Worm (Caenorhabditis elegans) whole organism, L2 larva: ENCODE measurements around the gene T25B2.1.

Experiments used
- F13H6.1 ChIP-seq: sonication (generic microtip); optimal IDR thresholded peaks from 2 replicates; lab custom pipeline; 2016; ENCODE audit warnings: missing genetic modification characterization, missing compliant biosample characterization
- R02D3.7 ChIP-seq: fragments of 150-350 bp; optimal IDR thresholded peaks from 2 replicates; lab custom pipeline; 2014; ENCODE audit warnings: missing biosample characterization, missing genetic modification characterization
- Y55F3AM.14 ChIP-seq: fragments of 200-800 bp; sonication (Bioruptor generic); optimal IDR thresholded peaks from 2 replicates; lab custom pipeline; 2018; ENCODE audit warnings: mild to moderate bottlenecking, missing genetic modification characterization, missing compliant biosample characterization
- ZK546.5 ChIP-seq: sonication (generic microtip); optimal IDR thresholded peaks from 2 replicates; lab custom pipeline; 2017; ENCODE audit warnings: missing biosample characterization, missing genetic modification characterization
- alr-1 ChIP-seq: fragments of 150-350 bp; optimal IDR thresholded peaks from 2 replicates; lab custom pipeline; 2014; ENCODE audit warnings: missing biosample characterization, missing genetic modification characterization
- aly-2 ChIP-seq: fragments of 150-350 bp; optimal IDR thresholded peaks from 2 replicates; lab custom pipeline; 2014; ENCODE audit warnings: missing biosample characterization, missing genetic modification characterization
- ama-1 ChIP-seq: fragments of 150-350 bp; optimal IDR thresholded peaks from 2 replicates; lab custom pipeline; 2018; ENCODE audit warnings: inconsistent platforms
- blmp-1 ChIP-seq: sonication (generic microtip); optimal IDR thresholded peaks from 2 replicates; lab custom pipeline; 2017; ENCODE audit warnings: missing genetic modification characterization, mild to moderate bottlenecking, missing compliant biosample characterization, antibody characterized with exemption, moderate library complexity; ENCODE audit not compliant: insufficient read depth
- ceh-16 ChIP-seq: fragments of 150-350 bp; optimal IDR thresholded peaks from 2 replicates; lab custom pipeline; 2014; ENCODE audit warnings: missing biosample characterization, missing genetic modification characterization
- ceh-82 ChIP-seq: fragments of 150-350 bp; optimal IDR thresholded peaks from 2 replicates; lab custom pipeline; 2014; ENCODE audit warnings: missing biosample characterization, missing genetic modification characterization
- crh-2 ChIP-seq: sonication (generic microtip); optimal IDR thresholded peaks from 2 replicates; lab custom pipeline; 2017; ENCODE audit warnings: missing biosample characterization, missing genetic modification characterization
- dmd-4 ChIP-seq: sonication (generic microtip); optimal IDR thresholded peaks from 2 replicates; lab custom pipeline; 2017; ENCODE audit warnings: missing biosample characterization, missing genetic modification characterization
- egl-27 ChIP-seq: sonication (generic microtip); optimal IDR thresholded peaks from 3 replicates; lab custom pipeline; 2017; ENCODE audit warnings: missing biosample characterization, missing genetic modification reagents, missing genetic modification characterization
- elt-1 ChIP-seq: fragments of 150-350 bp; optimal IDR thresholded peaks from 2 replicates; lab custom pipeline; 2014; ENCODE audit warnings: missing biosample characterization, missing genetic modification characterization
- elt-3 ChIP-seq: sonication (generic microtip); optimal IDR thresholded peaks from 2 replicates; lab custom pipeline; 2017; ENCODE audit warnings: missing biosample characterization, missing genetic modification characterization
- fos-1 ChIP-seq: fragments of 150-350 bp; optimal IDR thresholded peaks from 2 replicates; lab custom pipeline; 2014; ENCODE audit warnings: missing biosample characterization, missing genetic modification characterization
- gmeb-1 ChIP-seq: fragments of 150-350 bp; optimal IDR thresholded peaks from 2 replicates; lab custom pipeline; 2014; ENCODE audit warnings: missing biosample characterization, missing genetic modification characterization
- lin-13 ChIP-seq: fragments of 150-350 bp; optimal IDR thresholded peaks from 2 replicates; lab custom pipeline; 2014; ENCODE audit warnings: missing biosample characterization, missing genetic modification reagents, missing genetic modification characterization
- lin-39 ChIP-seq: fragments of 150-350 bp; optimal IDR thresholded peaks from 2 replicates; lab custom pipeline; 2014; ENCODE audit warnings: missing biosample characterization, missing genetic modification reagents, missing genetic modification characterization
- lsy-2 ChIP-seq, 2 experiments: fragments of 150-350 bp in 1 of 2; sonication (generic microtip) in 1 of 2; optimal IDR thresholded peaks; 2 replicates each; lab custom pipeline; 2014 to 2017; ENCODE audit warnings: missing biosample characterization in 2 of 2, missing genetic modification characterization in 2 of 2
- mab-5 ChIP-seq: fragments of 150-350 bp; optimal IDR thresholded peaks from 2 replicates; lab custom pipeline; 2014; ENCODE audit warnings: missing biosample characterization, missing genetic modification characterization
- mbf-1 ChIP-seq: sonication (generic microtip); optimal IDR thresholded peaks from 2 replicates; lab custom pipeline; 2017; ENCODE audit warnings: missing biosample characterization, missing genetic modification characterization
- mdl-1 ChIP-seq, 2 experiments: fragments of 150-350 bp in 1 of 2; sonication (generic microtip) in 1 of 2; optimal IDR thresholded peaks; 2 replicates each; lab custom pipeline; 2017; ENCODE audit warnings: missing biosample characterization in 2 of 2, missing genetic modification characterization in 2 of 2
- nhr-11 ChIP-seq: fragments of 150-350 bp; optimal IDR thresholded peaks from 2 replicates; lab custom pipeline; 2014; ENCODE audit warnings: missing biosample characterization, missing genetic modification characterization
- nhr-12 ChIP-seq: fragments of 150-350 bp; optimal IDR thresholded peaks from 2 replicates; lab custom pipeline; 2014; ENCODE audit warnings: missing biosample characterization, missing genetic modification characterization
- nhr-129 ChIP-seq: fragments of 150-350 bp; optimal IDR thresholded peaks from 2 replicates; lab custom pipeline; 2014; ENCODE audit warnings: missing biosample characterization, missing genetic modification characterization
- nhr-23 ChIP-seq: fragments of 150-350 bp; optimal IDR thresholded peaks from 2 replicates; lab custom pipeline; 2014; ENCODE audit warnings: missing biosample characterization, missing genetic modification reagents, missing genetic modification characterization
- nhr-25 ChIP-seq: fragments of 150-350 bp; sonication (generic microtip); optimal IDR thresholded peaks from 3 replicates; lab custom pipeline; 2014; ENCODE audit warnings: missing biosample characterization, missing genetic modification characterization
- nhr-6 ChIP-seq: fragments of 150-350 bp; optimal IDR thresholded peaks from 2 replicates; lab custom pipeline; 2014; ENCODE audit warnings: missing biosample characterization, missing genetic modification characterization
- nhr-77 ChIP-seq: fragments of 150-350 bp; optimal IDR thresholded peaks from 2 replicates; lab custom pipeline; 2014; ENCODE audit warnings: missing biosample characterization, missing genetic modification characterization
- sem-4 ChIP-seq: fragments of 150-350 bp; optimal IDR thresholded peaks from 2 replicates; lab custom pipeline; 2014; ENCODE audit warnings: missing biosample characterization, missing genetic modification reagents, missing genetic modification characterization
- skn-1 ChIP-seq: sonication (generic microtip); optimal IDR thresholded peaks from 2 replicates; lab custom pipeline; 2017; ENCODE audit warnings: missing biosample characterization, missing genetic modification characterization
- sma-3 ChIP-seq: sonication (generic microtip); optimal IDR thresholded peaks from 2 replicates; lab custom pipeline; 2016; ENCODE audit warnings: missing genetic modification reagents, missing genetic modification characterization, missing compliant biosample characterization
- unc-39 ChIP-seq: fragments of 150-350 bp; optimal IDR thresholded peaks from 2 replicates; lab custom pipeline; 2014; ENCODE audit warnings: missing biosample characterization, missing genetic modification characterization
- unc-55 ChIP-seq: fragments of 150-350 bp; sonication (generic microtip); optimal IDR thresholded peaks from 3 replicates; lab custom pipeline; 2014; ENCODE audit warnings: missing biosample characterization, missing genetic modification reagents, missing genetic modification characterization
- zag-1 ChIP-seq: fragments of 150-350 bp; optimal IDR thresholded peaks from 2 replicates; lab custom pipeline; 2014; ENCODE audit warnings: missing biosample characterization, missing genetic modification characterization
- ztf-1 ChIP-seq: fragments of 200-800 bp; sonication (Bioruptor generic); conservative IDR thresholded peaks from 2 replicates; pipeline ENCODE4 v1.3.6; 2022; ENCODE audit warnings: missing genetic modification characterization, missing compliant biosample characterization
- ztf-11 ChIP-seq: sonication (generic microtip); optimal IDR thresholded peaks from 2 replicates; lab custom pipeline; 2017; ENCODE audit warnings: missing biosample characterization, missing genetic modification characterization

The T25B2.1 gene

DNA sequence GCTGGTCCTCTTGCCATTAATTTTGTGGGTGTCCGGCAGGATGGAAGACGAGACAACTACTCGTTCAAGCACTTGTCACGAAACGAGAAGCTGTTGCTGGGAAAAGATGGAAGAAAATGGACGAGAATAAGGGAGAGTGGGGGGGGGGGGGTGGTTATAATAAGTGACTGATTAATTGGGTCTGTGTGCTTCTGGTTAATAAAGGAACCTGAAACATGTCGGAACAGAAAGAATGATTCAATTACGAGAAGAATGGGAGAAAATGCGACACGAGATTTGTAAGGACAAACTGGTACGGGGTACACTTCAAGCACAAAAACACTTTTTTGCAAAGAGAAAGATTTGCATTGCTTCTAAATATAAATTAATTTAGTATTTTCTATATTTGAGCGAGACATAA lies 18.3 kb upstream of the T25B2.1 start:
- no peak for TF ChIP-seq F13H6.1
- no peak for TF ChIP-seq lin-13 (GFP tag; lab: Kevin White, UChicago)
- TF ChIP-seq ztf-11 (tag; lab: Kevin White, UChicago) = no peak
- no peak for TF ChIP-seq sem-4 (tag; lab: Kevin White, UChicago)

- TF ChIP-seq ceh-16 (tag; lab: Kevin White, UChicago) = no peak
- no peak for TF ChIP-seq F13H6.1
- TF ChIP-seq sma-3 (GFP tag; lab: Kevin White, UChicago) = no peak
- TF ChIP-seq unc-55 (GFP tag; lab: Kevin White, UChicago) = no peak
- TF ChIP-seq sem-4 (tag; lab: Kevin White, UChicago) = no peak
- TF ChIP-seq crh-2 (tag; lab: Kevin White, UChicago) = no peak
- TF ChIP-seq skn-1 = no peak
- TF ChIP-seq dmd-4 (tag; lab: Kevin White, UChicago) = no peak
- TF ChIP-seq egl-27 (tag; lab: Kevin White, UChicago) = no peak
- TF ChIP-seq nhr-23 (tag; lab: Kevin White, UChicago) = no peak
- TF ChIP-seq aly-2 (tag; lab: Kevin White, UChicago) = no peak
- TF ChIP-seq elt-3 (tag; lab: Kevin White, UChicago) = no peak
- no peak for TF ChIP-seq mdl-1 (tag; optimal IDR thresholded peaks at IDR 0.05; lab: Kevin White, UChicago)
- no peak for TF ChIP-seq nhr-77 (tag; lab: Kevin White, UChicago)
- TF ChIP-seq elt-1 (tag; lab: Kevin White, UChicago) = no peak
- TF ChIP-seq zag-1 (tag; lab: Kevin White, UChicago) = no peak
- no peak for TF ChIP-seq Y55F3AM.14 (GFP tag; lab: Kevin White, UChicago)
- TF ChIP-seq mab-5 (tag; lab: Kevin White, UChicago) = no peak
- no peak for TF ChIP-seq ZK546.5 (tag; lab: Kevin White, UChicago)
- TF ChIP-seq, all 48 proteins: peak for 0
These were observed 16.3 kb upstream of the T25B2.1 start for ce11 chrX:6157411-6157916.

DNA sequence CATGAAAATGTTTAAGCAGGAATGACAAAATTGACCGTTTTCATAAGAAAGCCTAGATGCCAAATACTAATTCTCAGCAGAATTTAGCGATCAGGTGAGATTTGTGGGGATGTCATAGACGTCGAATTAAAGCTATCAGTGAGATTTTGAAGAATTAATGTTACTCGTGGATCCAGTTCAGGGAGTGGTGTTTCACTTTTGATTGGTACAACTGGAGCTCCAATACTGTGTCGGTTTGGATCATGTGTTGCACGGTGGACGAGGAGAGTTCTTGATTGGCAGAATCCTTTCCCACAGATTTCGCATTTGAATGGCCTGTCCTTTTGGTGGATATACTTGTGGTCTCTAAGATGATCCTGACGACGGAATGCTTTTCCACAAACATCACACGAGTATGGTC lies 14.2 kb upstream of the T25B2.1 start:
- TF ChIP-seq nhr-6 (tag; lab: Kevin White, UChicago) (no peak), ztf-11 (tag; lab: Kevin White, UChicago) (no peak), ztf-1 (no peak), mab-5 (tag; lab: Kevin White, UChicago) (no peak), nhr-129 (no peak), zag-1 (tag; lab: Kevin White, UChicago) (no peak), elt-1 (tag; lab: Kevin White, UChicago) (no peak), lin-39 (no peak), mbf-1 (tag; lab: Kevin White, UChicago) (no peak), alr-1 (tag; lab: Kevin White, UChicago) (no peak), skn-1 (no peak), nhr-25 (tag; lab: Kevin White, UChicago) (no peak), unc-39 (tag; lab: Kevin White, UChicago) (no peak), nhr-11 (tag; lab: Kevin White, UChicago) (no peak), lsy-2 (tag; optimal IDR thresholded peaks at IDR 0.05; lab: Kevin White, UChicago) (no peak), fos-1 (tag; lab: Kevin White, UChicago) (no peak), unc-55 (GFP tag; lab: Kevin White, UChicago) (no peak), ama-1 (lab: Kevin White, UChicago) (no peak), aly-2 (tag; lab: Kevin White, UChicago) (no peak), crh-2 (tag; lab: Kevin White, UChicago) (no peak)
- TF ChIP-seq, all 48 proteins: peak for 0

- TF ChIP-seq sem-4 (tag; lab: Kevin White, UChicago) (no peak), R02D3.7 (tag; lab: Kevin White, UChicago) (no peak), crh-2 (tag; lab: Kevin White, UChicago) (no peak), alr-1 (tag; lab: Kevin White, UChicago) (no peak), mbf-1 (tag; lab: Kevin White, UChicago) (no peak), dmd-4 (tag; lab: Kevin White, UChicago) (no peak), skn-1 (no peak), ceh-82 (no peak), lin-39 (no peak), blmp-1 (tag; lab: Kevin White, UChicago) (no peak), fos-1 (tag; lab: Kevin White, UChicago) (no peak), ZK546.5 (tag; lab: Kevin White, UChicago) (no peak), nhr-12 (tag; lab: Kevin White, UChicago) (no peak), gmeb-1 (tag; lab: Kevin White, UChicago) (no peak)
These were observed 13.3 kb upstream of the T25B2.1 start, which contains the start of gene odd-2 for ce11 chrX:6160427-6160826. odd-2 (minus strand) TSS chrX:6160527.
